Worm (Caenorhabditis elegans) whole organism, midembryonic: ENCODE data around the gene cpna-3.

ENCODE experiments used
- T22C8.4 ChIP-seq: fragments of 200-800 bp; sonication (Bioruptor generic); IDR thresholded peaks from 2 replicates; pipeline ENCODE4 v1.3.6; 2022; ENCODE audit warnings: missing genetic modification characterization, missing compliant biosample characterization
- flt-1 ChIP-seq: fragments of 200-800 bp; sonication (Bioruptor generic); IDR thresholded peaks from 2 replicates; pipeline ENCODE4 v1.3.6; 2022; ENCODE audit warnings: missing genetic modification characterization, missing compliant biosample characterization
- med-1 ChIP-seq: sonication (generic microtip); optimal IDR thresholded peaks from 2 replicates; lab custom pipeline; 2017; ENCODE audit warnings: missing genetic modification characterization, mild to moderate bottlenecking, missing compliant biosample characterization, antibody characterized with exemption, missing genetic modification reagents; ENCODE audit not compliant: insufficient read depth
- tab-1 ChIP-seq: fragments of 200-800 bp; sonication (Bioruptor generic); IDR thresholded peaks from 2 replicates; pipeline ENCODE4 v1.3.6; 2022; ENCODE audit warnings: missing genetic modification characterization, missing compliant biosample characterization
- ztf-29 ChIP-seq: fragments of 200-800 bp; sonication (Bioruptor generic); IDR thresholded peaks from 2 replicates; pipeline ENCODE4 v1.3.6; 2022; ENCODE audit warnings: missing genetic modification reagents, missing genetic modification characterization, missing compliant biosample characterization

DNA sequence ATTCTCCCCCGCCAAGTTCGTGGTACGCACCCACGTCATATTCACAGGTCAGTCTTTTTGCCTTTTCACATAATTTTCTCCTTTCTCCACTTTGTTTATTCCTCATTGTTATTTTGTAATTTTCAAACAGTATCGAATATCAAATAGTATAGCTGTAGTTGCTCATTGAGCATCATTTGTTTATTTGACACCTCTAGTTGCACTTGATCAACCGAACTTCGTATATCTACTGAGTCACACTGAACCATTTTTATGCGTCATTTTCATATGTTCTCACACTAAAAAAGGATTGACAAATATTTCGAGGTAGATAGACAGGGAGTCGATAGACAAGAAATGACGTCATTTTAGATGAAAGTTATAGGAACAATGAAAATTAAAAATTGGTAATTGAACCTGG lies 23.6 kb downstream of the cpna-3 start:
- TF ChIP-seq tab-1 (GFP tag; lab: Robert Waterston, UW) (no peak), T22C8.4 (GFP tag; lab: Robert Waterston, UW) (no peak), flt-1 (GFP tag; lab: Robert Waterston, UW) (no peak), med-1 (GFP tag; lab: Kevin White, UChicago) (no peak), ztf-29 (GFP tag; lab: Robert Waterston, UW) (no peak)
